Fruit fly (Drosophila melanogaster) whole organism, adult: ENCODE results near the gene Vha55.

Experiments
- CG11617 ChIP-seq: fragments of 200-800 bp; sonication (Bioruptor generic); optimal IDR thresholded peaks from 2 replicates; lab custom pipeline; 2017; ENCODE audit warnings: mild to moderate bottlenecking, missing biosample characterization, missing genetic modification reagents, missing genetic modification characterization
- CG12768 ChIP-seq: fragments of 200-800 bp; sonication (Bioruptor generic); optimal IDR thresholded peaks from 2 replicates; lab custom pipeline; 2017; ENCODE audit warnings: missing biosample characterization, missing genetic modification characterization, mild to moderate bottlenecking, moderate library complexity, missing genetic modification reagents
- CG1620 ChIP-seq: fragments of 200-800 bp; sonication (Bioruptor generic); optimal IDR thresholded peaks from 2 replicates; lab custom pipeline; 2016; ENCODE audit warnings: missing biosample characterization, missing genetic modification characterization
- CG33017 ChIP-seq: fragments of 200-800 bp; sonication (Bioruptor generic); optimal IDR thresholded peaks from 2 replicates; lab custom pipeline; 2018; ENCODE audit warnings: missing biosample characterization, mild to moderate bottlenecking, missing genetic modification characterization, moderate library complexity
- CG5204 ChIP-seq: fragments of 200-800 bp; sonication (Bioruptor generic); optimal IDR thresholded peaks from 2 replicates; lab custom pipeline; 2016; ENCODE audit warnings: missing biosample characterization, missing genetic modification characterization
- Clk ChIP-seq: fragments of 200-800 bp; sonication (Bioruptor generic); optimal IDR thresholded peaks from 2 replicates; lab custom pipeline; 2017; ENCODE audit warnings: missing biosample characterization, missing genetic modification characterization
- Crg-1 ChIP-seq: fragments of 200-800 bp; sonication (Bioruptor generic); optimal IDR thresholded peaks from 2 replicates; lab custom pipeline; 2016; ENCODE audit warnings: missing biosample characterization, missing genetic modification characterization
- Mnt ChIP-seq: fragments of 200-800 bp; sonication (Bioruptor generic); optimal IDR thresholded peaks from 2 replicates; lab custom pipeline; 2016; ENCODE audit warnings: missing biosample characterization, mild to moderate bottlenecking, missing genetic modification characterization
- bab1 ChIP-seq: fragments of 200-800 bp; sonication (Bioruptor generic); optimal IDR thresholded peaks from 3 replicates; lab custom pipeline; 2019; ENCODE audit warnings: missing biosample characterization, mild to moderate bottlenecking, missing genetic modification characterization, moderate library complexity
- cic ChIP-seq: fragments of 200-800 bp; sonication (Bioruptor generic); optimal IDR thresholded peaks from 2 replicates; lab custom pipeline; 2017; ENCODE audit warnings: missing biosample characterization, mild to moderate bottlenecking, missing genetic modification characterization, moderate library complexity
- kay ChIP-seq: fragments of 200-800 bp; sonication (Bioruptor generic); peaks from one replicate; lab custom pipeline; 2016; ENCODE audit warnings: missing biosample characterization, missing genetic modification characterization, borderline replicate concordance
- pad ChIP-seq: fragments of 200-800 bp; sonication (Bioruptor generic); optimal IDR thresholded peaks from 3 replicates; lab custom pipeline; 2017; ENCODE audit warnings: missing biosample characterization, missing genetic modification characterization, mild to moderate bottlenecking, moderate library complexity, missing genetic modification reagents
- tj ChIP-seq: fragments of 200-800 bp; sonication (Bioruptor generic); optimal IDR thresholded peaks from 3 replicates; lab custom pipeline; 2017; ENCODE audit warnings: missing biosample characterization, mild to moderate bottlenecking, missing genetic modification characterization, moderate library complexity

dm6 chr3R:12645771-12646317, 18.2 kb upstream of the Vha55 start:
- TF ChIP-seq CG33017 (tag; lab: Kevin White, UChicago) (no peak), CG11617 (GFP tag; lab: Kevin White, UChicago) (no peak), CG5204 (no peak), bab1 (GFP tag; lab: Kevin White, UChicago) (no peak), Crg-1 (GFP tag; lab: Kevin White, UChicago) (no peak), CG12768 (GFP tag; lab: Kevin White, UChicago) (no peak), Clk (GFP tag; lab: Kevin White, UChicago) (no peak), CG1620 (GFP tag; lab: Kevin White, UChicago) (no peak), Mnt (GFP tag; lab: Kevin White, UChicago) (no peak), cic (no peak), kay (no peak), pad (GFP tag; lab: Kevin White, UChicago) (no peak), tj (GFP tag; lab: Kevin White, UChicago) (no peak)
